Fruit fly (Drosophila melanogaster) whole organism, adult: ENCODE data around the gene wol.

Experiments
- CG12768 ChIP-seq: fragments of 200-800 bp; sonication (Bioruptor generic); optimal IDR thresholded peaks from 2 replicates; lab custom pipeline; 2017; ENCODE audit warnings: missing biosample characterization, missing genetic modification characterization, mild to moderate bottlenecking, moderate library complexity, missing genetic modification reagents
- CG7045 ChIP-seq: fragments of 200-800 bp; sonication (Bioruptor generic); optimal IDR thresholded peaks from 2 replicates; lab custom pipeline; 2017; ENCODE audit warnings: missing biosample characterization, mild to moderate bottlenecking, missing genetic modification characterization
- Mnt ChIP-seq: fragments of 200-800 bp; sonication (Bioruptor generic); optimal IDR thresholded peaks from 2 replicates; lab custom pipeline; 2016; ENCODE audit warnings: missing biosample characterization, mild to moderate bottlenecking, missing genetic modification characterization

dm6 chr2L:8305409-8305808 is 2.6 kb upstream of the wol start, which contains the start of gene CG7840:
- TF ChIP-seq Mnt (GFP tag; lab: Kevin White, UChicago) (no peak), CG7045 (GFP tag; lab: Kevin White, UChicago) (no peak), CG12768 (GFP tag; lab: Kevin White, UChicago) (no peak)
